Fruit fly (Drosophila melanogaster) whole organism, embryonic: ENCODE results near the gene CG33203.

Experiments
- Adf1 ChIP-seq: fragments of 200-800 bp; sonication (Bioruptor generic); IDR thresholded peaks from 2 replicates; pipeline ENCODE4 v1.3.6; 2022; ENCODE audit warnings: missing biosample characterization, missing genetic modification characterization
- Aef1 ChIP-seq: fragments of 200-800 bp; sonication (Bioruptor generic); IDR thresholded peaks from 3 replicates; pipeline ENCODE4 v1.3.6; 2022; ENCODE audit warnings: missing biosample characterization, missing genetic modification characterization
- BEAF-32 ChIP-seq: fragments of 200-800 bp; sonication (Bioruptor generic); optimal IDR thresholded peaks from 3 replicates; lab custom pipeline; 2017; ENCODE audit warnings: missing biosample characterization, missing genetic modification characterization, mild to moderate bottlenecking, moderate library complexity, missing genetic modification reagents
- CG10321 ChIP-seq: fragments of 200-800 bp; sonication (Bioruptor generic); IDR thresholded peaks from 2 replicates; pipeline ENCODE4 v1.3.6; 2022; ENCODE audit warnings: missing biosample characterization, missing genetic modification characterization
- CG10431 ChIP-seq: fragments of 200-800 bp; sonication (Bioruptor generic); optimal IDR thresholded peaks from 3 replicates; lab custom pipeline; 2018; ENCODE audit warnings: missing biosample characterization, mild to moderate bottlenecking, missing genetic modification characterization
- CG10959 ChIP-seq: fragments of 200-800 bp; sonication (Bioruptor generic); IDR thresholded peaks from 2 replicates; pipeline ENCODE4 v1.3.6; 2022; ENCODE audit warnings: missing biosample characterization, missing genetic modification characterization
- CG11085 ChIP-seq: fragments of 200-800 bp; sonication (Bioruptor generic); IDR thresholded peaks from 2 replicates; pipeline ENCODE4 v1.3.6; 2022; ENCODE audit warnings: missing biosample characterization, missing genetic modification characterization
- CG11247 ChIP-seq: fragments of 200-800 bp; sonication (Bioruptor generic); IDR thresholded peaks from 2 replicates; pipeline ENCODE4 v1.3.6; 2022; ENCODE audit warnings: missing biosample characterization, missing genetic modification characterization
- CG11398 ChIP-seq: fragments of 200-800 bp; sonication (Bioruptor generic); optimal IDR thresholded peaks from 2 replicates; lab custom pipeline; 2016; ENCODE audit warnings: missing biosample characterization, missing genetic modification characterization
- CG14050 ChIP-seq: fragments of 200-800 bp; sonication (Bioruptor generic); IDR thresholded peaks from 3 replicates; pipeline ENCODE4 v1.3.6; 2022; ENCODE audit warnings: missing biosample characterization, missing genetic modification characterization
- CG16779 ChIP-seq: fragments of 200-800 bp; sonication (Bioruptor generic); IDR thresholded peaks from 2 replicates; pipeline ENCODE4 v1.3.6; 2022; ENCODE audit warnings: missing biosample characterization, missing genetic modification characterization
- CG16813 ChIP-seq: fragments of 200-800 bp; sonication (Bioruptor generic); IDR thresholded peaks from 3 replicates; pipeline ENCODE4 v1.3.6; 2022; ENCODE audit warnings: missing biosample characterization, missing genetic modification characterization; ENCODE audit not compliant: partially characterized antibody
- CG17361 ChIP-seq: fragments of 200-800 bp; sonication (Bioruptor generic); IDR thresholded peaks from 3 replicates; pipeline ENCODE4 v1.3.6; 2022; ENCODE audit warnings: missing biosample characterization, missing genetic modification characterization
- CG17385 ChIP-seq: fragments of 200-800 bp; sonication (Bioruptor generic); optimal IDR thresholded peaks from 3 replicates; lab custom pipeline; 2018; ENCODE audit warnings: missing biosample characterization, mild to moderate bottlenecking, missing genetic modification characterization
- CG18619 ChIP-seq: fragments of 200-800 bp; sonication (Bioruptor generic); optimal IDR thresholded peaks from 3 replicates; lab custom pipeline; 2017; ENCODE audit warnings: missing biosample characterization, mild to moderate bottlenecking, missing genetic modification characterization
- CG32772 ChIP-seq: fragments of 200-800 bp; sonication (Bioruptor generic); IDR thresholded peaks from 2 replicates; pipeline ENCODE4 v1.3.6; 2022; ENCODE audit warnings: missing biosample characterization, missing genetic modification characterization
- CG4282 ChIP-seq: fragments of 200-800 bp; sonication (Bioruptor generic); optimal IDR thresholded peaks from 2 replicates; lab custom pipeline; 2016; ENCODE audit warnings: missing biosample characterization, missing genetic modification characterization
- CG4820 ChIP-seq: fragments of 200-800 bp; sonication (Bioruptor generic); optimal IDR thresholded peaks from 3 replicates; lab custom pipeline; 2016; ENCODE audit warnings: missing biosample characterization, missing genetic modification characterization
- CG7357 ChIP-seq: fragments of 200-800 bp; sonication (Bioruptor generic); IDR thresholded peaks from 3 replicates; pipeline ENCODE4 v1.3.6; 2022; ENCODE audit warnings: missing biosample characterization, missing genetic modification characterization
- CG7372 ChIP-seq: fragments of 200-800 bp; sonication (Bioruptor generic); IDR thresholded peaks from 2 replicates; pipeline ENCODE4 v1.3.6; 2022; ENCODE audit warnings: missing biosample characterization, missing genetic modification characterization
- CG7839 ChIP-seq: fragments of 200-800 bp; sonication (Bioruptor generic); optimal IDR thresholded peaks from 3 replicates; lab custom pipeline; 2018; ENCODE audit warnings: missing biosample characterization, mild to moderate bottlenecking, missing genetic modification characterization, moderate library complexity
- CG9215 ChIP-seq: fragments of 200-800 bp; sonication (Bioruptor generic); IDR thresholded peaks from 2 replicates; pipeline ENCODE4 v1.3.6; 2022; ENCODE audit warnings: missing biosample characterization, missing genetic modification characterization
- CG9817 ChIP-seq: fragments of 200-800 bp; sonication (Bioruptor generic); optimal IDR thresholded peaks from 2 replicates; lab custom pipeline; 2018; ENCODE audit warnings: missing biosample characterization, mild to moderate bottlenecking, missing genetic modification characterization, moderate library complexity
- CrebB ChIP-seq: fragments of 200-800 bp; sonication (Bioruptor generic); optimal IDR thresholded peaks from 3 replicates; lab custom pipeline; 2018; ENCODE audit warnings: missing biosample characterization, mild to moderate bottlenecking, missing genetic modification characterization
- HmgD ChIP-seq: fragments of 200-800 bp; sonication (Bioruptor generic); optimal IDR thresholded peaks from 3 replicates; lab custom pipeline; 2016; ENCODE audit warnings: missing biosample characterization, missing genetic modification characterization
- Hr51 ChIP-seq, 2 experiments: fragments of 200-800 bp; sonication (Bioruptor generic); optimal IDR thresholded peaks; 2 replicates in 1 of 2; 3 replicates in 1 of 2; lab custom pipeline; 2016 to 2018; ENCODE audit warnings: missing biosample characterization in 2 of 2, missing genetic modification characterization in 2 of 2, mild to moderate bottlenecking in 1 of 2, moderate library complexity in 1 of 2
- Hsf ChIP-seq: fragments of 200-800 bp; sonication (Bioruptor generic); optimal IDR thresholded peaks from 3 replicates; lab custom pipeline; 2016; ENCODE audit warnings: missing biosample characterization, missing genetic modification characterization
- NC2α ChIP-seq: fragments of 200-800 bp; sonication (Bioruptor generic); optimal IDR thresholded peaks from 2 replicates; lab custom pipeline; 2016; ENCODE audit warnings: missing biosample characterization, missing genetic modification characterization
- Nf-YC ChIP-seq: fragments of 200-800 bp; optimal IDR thresholded peaks from 3 replicates; lab custom pipeline; 2019; ENCODE audit warnings: missing biosample characterization, mild to moderate bottlenecking, missing genetic modification characterization, moderate library complexity
- NfI ChIP-seq: fragments of 200-800 bp; sonication (Bioruptor generic); optimal IDR thresholded peaks from 3 replicates; lab custom pipeline; 2018; ENCODE audit warnings: missing biosample characterization, mild to moderate bottlenecking, missing genetic modification characterization, moderate library complexity
- Oli ChIP-seq: fragments of 200-800 bp; sonication (Bioruptor generic); optimal IDR thresholded peaks from 2 replicates; lab custom pipeline; 2018; ENCODE audit warnings: missing biosample characterization, mild to moderate bottlenecking, missing genetic modification characterization, moderate library complexity
- Pdp1 ChIP-seq, 2 experiments: fragments of 200-800 bp; sonication (Bioruptor generic); optimal IDR thresholded peaks; 3 replicates each; lab custom pipeline; 2016; ENCODE audit warnings: missing biosample characterization in 2 of 2, missing genetic modification characterization in 2 of 2, mild to moderate bottlenecking in 1 of 2, moderate library complexity in 1 of 2
- Tbp ChIP-seq: fragments of >200 bp; optimal IDR thresholded peaks from 2 replicates; lab custom pipeline; 2018; ENCODE audit warnings: missing biosample characterization, missing genetic modification characterization
- Xrp1 ChIP-seq: fragments of 200-800 bp; sonication (Bioruptor generic); IDR thresholded peaks from 2 replicates; pipeline ENCODE4 v1.3.6; 2022; ENCODE audit warnings: missing biosample characterization, missing genetic modification characterization
- abd-A ChIP-seq: fragments of 200-800 bp; sonication (Bioruptor generic); optimal IDR thresholded peaks from 3 replicates; lab custom pipeline; 2019; ENCODE audit warnings: missing biosample characterization, mild to moderate bottlenecking, missing genetic modification characterization, moderate library complexity
- cad ChIP-seq: fragments of >200 bp; optimal IDR thresholded peaks from 2 replicates; lab custom pipeline; 2017; ENCODE audit warnings: missing biosample characterization, missing genetic modification characterization
- chm ChIP-seq: fragments of 200-800 bp; sonication (Bioruptor generic); IDR thresholded peaks from 2 replicates; pipeline ENCODE4 v1.3.6; 2022; ENCODE audit warnings: missing biosample characterization, missing genetic modification characterization
- cwo ChIP-seq: fragments of 200-800 bp; sonication (Bioruptor generic); optimal IDR thresholded peaks from 3 replicates; lab custom pipeline; 2017; ENCODE audit warnings: missing biosample characterization, missing genetic modification characterization, mild to moderate bottlenecking, moderate library complexity, missing genetic modification reagents
- dan ChIP-seq: fragments of 200-800 bp; sonication (Bioruptor generic); IDR thresholded peaks from 2 replicates; pipeline ENCODE4 v1.3.6; 2022; ENCODE audit warnings: missing biosample characterization, missing genetic modification characterization
- dmrt11E ChIP-seq: fragments of 200-800 bp; sonication (Bioruptor generic); optimal IDR thresholded peaks from 3 replicates; lab custom pipeline; 2018; ENCODE audit warnings: missing biosample characterization, mild to moderate bottlenecking, missing genetic modification characterization, moderate library complexity
- otp ChIP-seq: fragments of 200-800 bp; sonication (Bioruptor generic); IDR thresholded peaks from 3 replicates; pipeline ENCODE4, ENCODE4 v1.3.6; 2022; ENCODE audit warnings: missing biosample characterization, missing genetic modification characterization
- pita ChIP-seq: fragments of 200-800 bp; sonication (Bioruptor generic); optimal IDR thresholded peaks from 2 replicates; lab custom pipeline; 2017; ENCODE audit warnings: missing biosample characterization, mild to moderate bottlenecking, missing genetic modification characterization
- row ChIP-seq: fragments of 200-800 bp; sonication (Bioruptor generic); IDR thresholded peaks from 3 replicates; pipeline ENCODE4 v1.3.6; 2022; ENCODE audit warnings: missing biosample characterization, missing genetic modification characterization
- schlank ChIP-seq: fragments of 200-800 bp; sonication (Bioruptor generic); optimal IDR thresholded peaks from 2 replicates; lab custom pipeline; 2018; ENCODE audit warnings: missing biosample characterization, mild to moderate bottlenecking, missing genetic modification characterization
- sens-2 ChIP-seq: fragments of 200-800 bp; sonication (Bioruptor generic); IDR thresholded peaks from 2 replicates; pipeline ENCODE4 v1.3.6; 2022; ENCODE audit warnings: missing biosample characterization, missing genetic modification characterization
- slbo ChIP-seq: fragments of 200-800 bp; sonication (Bioruptor generic); IDR thresholded peaks from 2 replicates; pipeline ENCODE4 v1.3.6; 2022; ENCODE audit warnings: missing biosample characterization, missing genetic modification characterization
- tll ChIP-seq, 2 experiments: fragments of 200-800 bp in 1 of 2; fragments of >200 bp in 1 of 2; sonication (Bioruptor generic) in 1 of 2; optimal IDR thresholded peaks; 2 replicates each; lab custom pipeline; 2017 to 2019; ENCODE audit warnings: missing biosample characterization in 2 of 2, missing genetic modification characterization in 2 of 2, mild to moderate bottlenecking in 1 of 2, moderate library complexity in 1 of 2
- trh ChIP-seq: fragments of 200-800 bp; sonication (Bioruptor generic); optimal IDR thresholded peaks from 2 replicates; lab custom pipeline; 2016; ENCODE audit warnings: missing biosample characterization, missing genetic modification characterization
- zfh1 ChIP-seq: fragments of 200-800 bp; sonication (Bioruptor generic); IDR thresholded peaks from 3 replicates; pipeline ENCODE4 v1.3.6; 2022; ENCODE audit warnings: missing biosample characterization, missing genetic modification characterization

CG33203 gene

DNA sequence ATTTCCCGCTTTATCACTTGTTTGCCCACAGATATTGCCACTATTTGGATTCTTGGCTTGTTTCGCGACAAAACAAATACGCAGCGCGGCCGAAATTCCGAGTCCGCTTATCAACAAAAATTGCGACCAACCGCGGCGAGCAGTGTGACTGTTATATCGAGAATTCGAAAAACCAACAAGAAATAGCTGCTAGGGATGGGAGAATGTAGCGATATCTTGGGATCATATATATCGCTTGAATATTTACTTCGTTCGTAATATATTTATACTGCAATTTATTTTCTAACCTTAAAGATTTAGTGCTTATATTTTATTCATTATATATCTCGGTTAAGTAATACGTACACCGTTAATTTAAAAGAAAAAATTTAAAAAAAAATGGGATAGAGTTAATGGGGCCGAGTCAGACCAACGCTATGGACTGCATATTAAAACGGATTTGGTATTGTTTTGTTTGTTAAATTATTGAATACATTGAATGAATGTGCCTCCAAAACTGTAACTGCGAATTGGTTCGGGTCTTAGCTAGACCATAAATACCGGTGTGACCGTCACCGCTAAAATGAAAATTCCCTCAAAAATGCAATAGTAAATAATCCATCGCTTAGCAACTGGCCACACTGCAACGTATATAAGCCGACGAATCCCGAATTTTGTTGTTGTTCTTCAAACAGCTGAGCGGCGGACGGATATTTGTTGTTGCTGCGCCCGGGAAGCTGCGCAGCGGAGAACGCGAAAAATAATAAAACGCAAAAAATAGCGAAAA lies 42.7 kb downstream of the CG33203 start, which contains the start of the genes Apc and spg (continued):
- TF ChIP-seq cad (peak; percentile 76), CG7372 (GFP tag; lab: Robert Waterston, UW) (no peak), CG11398 (GFP tag; lab: Kevin White, UChicago) (peak; percentile 57), slbo (GFP tag; lab: Robert Waterston, UW) (peak; percentile 47), CG10431 (GFP tag; lab: Kevin White, UChicago) (no peak), abd-A (tag; lab: Kevin White, UChicago) (peak; percentile 45), CG17385 (GFP tag; lab: Kevin White, UChicago) (peak; percentile 23), HmgD (GFP tag; lab: Kevin White, UChicago) (peak; percentile 50), CG7357 (no peak), CG4282 (GFP tag; lab: Kevin White, UChicago) (no peak), chm (GFP tag; lab: Robert Waterston, UW) (peak; percentile 70), Hr51 (GFP tag; optimal IDR thresholded peaks at IDR 0.05; lab: Kevin White, UChicago) (peak; percentile 10 to 37), CG16813 (peak; percentile 83), Pdp1 (GFP tag; optimal IDR thresholded peaks at IDR 0.05; lab: Kevin White, UChicago) (peak; percentile 25 to 49), CrebB (tag; lab: Kevin White, UChicago) (peak; percentile 73), Xrp1 (GFP tag; lab: Robert Waterston, UW) (peak; percentile 52), CG9215 (no peak), sens-2 (no peak), cwo (GFP tag; lab: Kevin White, UChicago) (no peak), otp (GFP tag; lab: Robert Waterston, UW) (0 out of 3 replicates have a peak, but pooled peaks have one; percentile 26), CG11247 (GFP tag; lab: Robert Waterston, UW) (peak; percentile 42; the same call in 1 of the 2 replicates), BEAF-32 (GFP tag; lab: Kevin White, UChicago) (peak; percentile 92), CG18619 (GFP tag; lab: Kevin White, UChicago) (peak; percentile 41), CG10321 (GFP tag; lab: Robert Waterston, UW) (0 out of 2 replicates have a peak, but pooled peaks have one; percentile 5), CG4820 (GFP tag; lab: Kevin White, UChicago) (no peak), dmrt11E (peak; percentile 30), CG16779 (GFP tag; lab: Robert Waterston, UW) (no peak), CG32772 (GFP tag; lab: Robert Waterston, UW) (no peak), NfI (GFP tag; lab: Kevin White, UChicago) (no peak), CG14050 (GFP tag; lab: Robert Waterston, UW) (peak; percentile 44; the same call in 2 of the 3 replicates), Tbp (peak; percentile 92), schlank (peak; percentile 47), Hsf (no peak), Nf-YC (tag; lab: Kevin White, UChicago) (peak; percentile 46), tll (GFP tag; optimal IDR thresholded peaks at IDR 0.05; lab: Kevin White, UChicago) (no peak), trh (no peak), Adf1 (GFP tag; lab: Robert Waterston, UW) (0 out of 2 replicates have a peak, but pooled peaks have one; percentile 32), CG9817 (tag; lab: Kevin White, UChicago) (peak; percentile 2), dan (GFP tag; lab: Robert Waterston, UW) (no peak), row (GFP tag; lab: Robert Waterston, UW) (peak; percentile 82), CG7839 (tag; lab: Kevin White, UChicago) (peak; percentile 8), NC2α (GFP tag; lab: Kevin White, UChicago) (peak; percentile 76), CG11085 (GFP tag; lab: Robert Waterston, UW) (no peak), Aef1 (GFP tag; lab: Robert Waterston, UW) (peak; percentile 77), pita (peak; percentile 82), Oli (tag; lab: Kevin White, UChicago) (peak; percentile 4), zfh1 (GFP tag; lab: Robert Waterston, UW) (peak; percentile 42; the same call in 1 of the 3 replicates), CG17361 (GFP tag; lab: Robert Waterston, UW) (peak; percentile 70), CG10959 (GFP tag; lab: Robert Waterston, UW) (peak; percentile 45; the same call in 1 of the 2 replicates)
